Worm (Caenorhabditis elegans) whole organism, late embryonic: Measurements from ENCODE around the gene mask-1.

Experiments used
- K02D7.2 ChIP-seq: sonication (generic microtip); optimal IDR thresholded peaks from 2 replicates; lab custom pipeline; 2017; ENCODE audit warnings: mild to moderate bottlenecking, missing genetic modification characterization, missing compliant biosample characterization
- ceh-45 ChIP-seq: fragments of 200-800 bp; sonication (Bioruptor generic); IDR thresholded peaks from 2 replicates; pipeline ENCODE4 v1.3.6; 2022; ENCODE audit warnings: missing genetic modification reagents, missing genetic modification characterization, missing compliant biosample characterization
- ceh-6 ChIP-seq: fragments of 200-800 bp; sonication (Bioruptor generic); optimal IDR thresholded peaks from 2 replicates; lab custom pipeline; 2018; ENCODE audit warnings: mild to moderate bottlenecking, missing genetic modification characterization, missing compliant biosample characterization
- ets-4 ChIP-seq: sonication (generic microtip); optimal IDR thresholded peaks from 2 replicates; lab custom pipeline; 2016; ENCODE audit warnings: missing genetic modification characterization, missing compliant biosample characterization
- hlh-8 ChIP-seq: sonication (generic microtip); optimal IDR thresholded peaks from 2 replicates; lab custom pipeline; 2016; ENCODE audit warnings: missing genotype, missing genetic modification characterization, missing compliant biosample characterization
- tbx-2 ChIP-seq: sonication (generic microtip); optimal IDR thresholded peaks from 2 replicates; lab custom pipeline; 2016; ENCODE audit warnings: missing genetic modification characterization, missing compliant biosample characterization

DNA sequence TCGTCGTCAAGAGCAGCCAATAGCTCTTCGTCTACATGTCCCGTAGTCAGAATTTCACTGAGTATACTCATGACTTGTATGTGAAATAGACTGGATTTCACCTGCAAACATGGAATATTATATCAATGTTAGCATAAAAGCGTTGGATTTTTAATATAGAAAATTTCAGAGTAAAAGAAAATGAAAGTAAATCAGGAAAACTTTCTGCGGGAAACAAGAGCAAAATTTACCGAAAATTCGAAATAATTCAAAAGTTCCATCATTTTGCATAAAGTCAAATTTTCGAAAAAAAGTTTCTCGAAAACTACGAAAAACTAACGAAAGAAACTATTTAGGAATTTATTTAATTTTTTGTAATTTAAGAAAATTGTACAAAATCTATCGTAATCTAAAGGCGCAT, 43.1 kb downstream of the mask-1 start, which contains the start of gene F13B12.6:
- TF ChIP-seq K02D7.2 (no peak), ceh-6 (GFP tag; lab: Kevin White, UChicago) (no peak), tbx-2 (tag; lab: Kevin White, UChicago) (no peak), ets-4 (tag; lab: Kevin White, UChicago) (no peak), ceh-45 (no peak), hlh-8 (tag; lab: Kevin White, UChicago) (no peak)
